Worm (Caenorhabditis elegans): ENCODE data around the gene T05A12.3.

- peak; percentile 70 for TF ChIP-seq him-1 (tag; optimal IDR thresholded peaks at IDR 0.05)
- no peak for TF ChIP-seq W03F9.2 (tag; optimal IDR thresholded peaks at IDR 0.05)
- TF ChIP-seq dao-5 (tag; optimal IDR thresholded peaks at IDR 0.05), result no peak
Measured at ce11 chrIV:6878912-6879554, 8.4 kb downstream of the T05A12.3 start.
